Worm (Caenorhabditis elegans): ENCODE results near the gene nhr-32.

DNA sequence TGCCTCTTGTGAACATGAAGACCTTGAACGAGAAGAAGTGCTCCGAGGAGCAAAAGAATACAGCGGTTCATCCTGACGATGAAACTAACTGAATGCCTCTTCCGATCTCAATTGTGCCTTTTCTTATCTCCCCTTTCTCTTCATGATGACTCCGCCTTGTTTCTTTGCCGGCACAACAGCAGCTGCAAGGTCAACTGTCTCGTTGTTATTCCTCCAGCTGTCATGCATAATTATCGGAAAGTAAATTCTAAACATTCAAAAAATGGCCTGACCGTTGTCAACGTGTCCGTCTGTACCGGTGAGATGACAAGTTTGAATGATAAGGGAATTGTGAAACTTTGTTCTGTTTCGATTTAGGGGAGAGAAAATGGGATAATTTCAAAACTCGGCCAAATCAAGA, 30.4 kb upstream of the nhr-32 start, which contains the start of gene asp-4:
- no peak for TF ChIP-seq him-1 (tag; optimal IDR thresholded peaks at IDR 0.05)
- no peak for TF ChIP-seq W03F9.2 (tag; optimal IDR thresholded peaks at IDR 0.05)
